Fruit fly (Drosophila melanogaster) whole organism, embryonic: Measurements from ENCODE around the gene Sodh2.
A peak's percentile ranks its signal among the peaks of the same experiment; 100 is the strongest.

Experiments used
- Bdp1 ChIP-seq: fragments of 200-800 bp; sonication (Bioruptor generic); optimal IDR thresholded peaks from 3 replicates; lab custom pipeline; 2016; ENCODE audit warnings: missing biosample characterization, missing genetic modification characterization
- CG10274 ChIP-seq: fragments of 200-800 bp; sonication (Bioruptor generic); optimal IDR thresholded peaks from 3 replicates; lab custom pipeline; 2017; ENCODE audit warnings: missing biosample characterization, mild to moderate bottlenecking, missing genetic modification characterization
- CG12659 ChIP-seq: fragments of 200-800 bp; sonication (Bioruptor generic); optimal IDR thresholded peaks from 3 replicates; lab custom pipeline; 2017; ENCODE audit warnings: mild to moderate bottlenecking, missing biosample characterization, missing genetic modification reagents, missing genetic modification characterization
- CG12942 ChIP-seq: fragments of 200-800 bp; sonication (Bioruptor generic); optimal IDR thresholded peaks from 3 replicates; lab custom pipeline; 2016; ENCODE audit warnings: missing biosample characterization, missing genetic modification characterization
- CG14710 ChIP-seq: fragments of 200-800 bp; sonication (Bioruptor generic); optimal IDR thresholded peaks from 3 replicates; lab custom pipeline; 2019; ENCODE audit warnings: missing biosample characterization, mild to moderate bottlenecking, missing genetic modification characterization, moderate library complexity
- CG15073 ChIP-seq: fragments of 200-800 bp; sonication (Bioruptor generic); optimal IDR thresholded peaks from 2 replicates; lab custom pipeline; 2016; ENCODE audit warnings: missing biosample characterization, missing genetic modification characterization
- CG1529 ChIP-seq: fragments of 200-800 bp; sonication (Bioruptor generic); optimal IDR thresholded peaks from 3 replicates; lab custom pipeline; 2018; ENCODE audit warnings: missing biosample characterization, missing genetic modification characterization
- CG17802 ChIP-seq: fragments of 200-800 bp; sonication (Bioruptor generic); optimal IDR thresholded peaks from 2 replicates; lab custom pipeline; 2018; ENCODE audit warnings: missing biosample characterization, mild to moderate bottlenecking, missing genetic modification characterization, moderate library complexity
- CG18599 ChIP-seq: fragments of 200-800 bp; sonication (Bioruptor generic); optimal IDR thresholded peaks from 3 replicates; lab custom pipeline; 2017; ENCODE audit warnings: missing biosample characterization, missing genetic modification characterization, mild to moderate bottlenecking, moderate library complexity, missing genetic modification reagents
- CG18619 ChIP-seq: fragments of 200-800 bp; sonication (Bioruptor generic); optimal IDR thresholded peaks from 3 replicates; lab custom pipeline; 2017; ENCODE audit warnings: missing biosample characterization, mild to moderate bottlenecking, missing genetic modification characterization
- CG2875 ChIP-seq: fragments of 200-800 bp; sonication (Bioruptor generic); optimal IDR thresholded peaks from 2 replicates; lab custom pipeline; 2017; ENCODE audit warnings: missing biosample characterization, mild to moderate bottlenecking, missing genetic modification characterization, missing genetic modification reagents
- CG3163 ChIP-seq: fragments of 200-800 bp; sonication (Bioruptor generic); optimal IDR thresholded peaks from 3 replicates; lab custom pipeline; 2016; ENCODE audit warnings: missing biosample characterization, missing genetic modification characterization
- CG3407 ChIP-seq: fragments of 200-800 bp; sonication (Bioruptor generic); optimal IDR thresholded peaks from 2 replicates; lab custom pipeline; 2018; ENCODE audit warnings: missing biosample characterization, mild to moderate bottlenecking, missing genetic modification characterization
- CG3838 ChIP-seq: fragments of 200-800 bp; sonication (Bioruptor generic); optimal IDR thresholded peaks from 3 replicates; lab custom pipeline; 2016; ENCODE audit warnings: missing biosample characterization, missing genetic modification characterization
- CG4360 ChIP-seq: fragments of 200-800 bp; sonication (Bioruptor generic); IDR thresholded peaks from 2 replicates; pipeline ENCODE4 v1.3.6; 2022; ENCODE audit warnings: missing biosample characterization, missing genetic modification characterization
- CG5953 ChIP-seq: fragments of 200-800 bp; sonication (Bioruptor generic); IDR thresholded peaks from 2 replicates; pipeline ENCODE4 v1.3.6; 2022; ENCODE audit warnings: missing biosample characterization, missing genetic modification characterization
- CG9437 ChIP-seq: fragments of 200-800 bp; sonication (Bioruptor generic); optimal IDR thresholded peaks from 2 replicates; lab custom pipeline; 2018; ENCODE audit warnings: missing biosample characterization, mild to moderate bottlenecking, missing genetic modification characterization
- CG9727 ChIP-seq: fragments of 200-800 bp; sonication (Bioruptor generic); optimal IDR thresholded peaks from 3 replicates; lab custom pipeline; 2017; ENCODE audit warnings: missing biosample characterization, mild to moderate bottlenecking, missing genetic modification characterization
- Deaf1 ChIP-seq: fragments of 200-800 bp; optimal IDR thresholded peaks from 3 replicates; lab custom pipeline; 2019; ENCODE audit warnings: missing biosample characterization, mild to moderate bottlenecking, missing genetic modification characterization, moderate library complexity
- HLHmδ ChIP-seq: fragments of 200-800 bp; sonication (Bioruptor generic); optimal IDR thresholded peaks from 2 replicates; lab custom pipeline; 2018; ENCODE audit warnings: missing biosample characterization, mild to moderate bottlenecking, missing genetic modification characterization, moderate library complexity
- Hr51 ChIP-seq, 2 experiments: fragments of 200-800 bp; sonication (Bioruptor generic); optimal IDR thresholded peaks; 2 replicates in 1 of 2; 3 replicates in 1 of 2; lab custom pipeline; 2016 to 2018; ENCODE audit warnings: missing biosample characterization in 2 of 2, missing genetic modification characterization in 2 of 2, mild to moderate bottlenecking in 1 of 2, moderate library complexity in 1 of 2
- Hsf ChIP-seq: fragments of 200-800 bp; sonication (Bioruptor generic); optimal IDR thresholded peaks from 3 replicates; lab custom pipeline; 2016; ENCODE audit warnings: missing biosample characterization, missing genetic modification characterization
- Med ChIP-seq: fragments of 200-800 bp; sonication (Bioruptor generic); peaks from one replicate; lab custom pipeline; 2016; ENCODE audit warnings: missing biosample characterization, missing genetic modification characterization, mild to moderate bottlenecking, inconsistent platforms, moderate library complexity
- Myb ChIP-seq: fragments of 200-800 bp; sonication (Bioruptor generic); optimal IDR thresholded peaks from 2 replicates; lab custom pipeline; 2016; ENCODE audit warnings: missing biosample characterization, missing genetic modification characterization
- Rfx ChIP-seq: fragments of 200-800 bp; sonication (Bioruptor generic); IDR thresholded peaks from 2 replicates; pipeline ENCODE4 v1.3.6; 2022; ENCODE audit warnings: missing biosample characterization, missing genetic modification characterization
- Sox102F ChIP-seq: fragments of 200-800 bp; sonication (Bioruptor generic); optimal IDR thresholded peaks from 2 replicates; lab custom pipeline; 2018; ENCODE audit warnings: missing biosample characterization, mild to moderate bottlenecking, missing genetic modification characterization, moderate library complexity
- Xbp1 ChIP-seq: fragments of 200-800 bp; sonication (Bioruptor generic); optimal IDR thresholded peaks from 3 replicates; lab custom pipeline; 2016; ENCODE audit warnings: missing biosample characterization, mild to moderate bottlenecking, missing genetic modification characterization
- Xrp1 ChIP-seq: fragments of 200-800 bp; sonication (Bioruptor generic); IDR thresholded peaks from 2 replicates; pipeline ENCODE4 v1.3.6; 2022; ENCODE audit warnings: missing biosample characterization, missing genetic modification characterization
- ase ChIP-seq: fragments of 200-800 bp; sonication (Bioruptor generic); IDR thresholded peaks from 3 replicates; pipeline ENCODE4 v1.3.6; 2022; ENCODE audit warnings: missing biosample characterization, missing genetic modification characterization
- bbx ChIP-seq: fragments of 200-800 bp; sonication (Bioruptor generic); IDR thresholded peaks from 2 replicates; pipeline ENCODE4 v1.3.6; 2022; ENCODE audit warnings: missing biosample characterization, missing genetic modification characterization; ENCODE audit not compliant: partially characterized antibody
- br ChIP-seq: fragments of >200 bp; optimal IDR thresholded peaks from 2 replicates; lab custom pipeline; 2017
- chinmo ChIP-seq: fragments of 200-800 bp; sonication (Bioruptor generic); IDR thresholded peaks from 4 replicates; pipeline ENCODE4 v1.3.6; 2022; ENCODE audit warnings: missing biosample characterization, missing genetic modification characterization; ENCODE audit not compliant: partially characterized antibody
- dm ChIP-seq: fragments of 200-800 bp; sonication (Bioruptor generic); optimal IDR thresholded peaks from 3 replicates; lab custom pipeline; 2016; ENCODE audit warnings: missing biosample characterization, missing genetic modification characterization
- hbn ChIP-seq: fragments of 200-800 bp; sonication (Bioruptor generic); IDR thresholded peaks from 2 replicates; pipeline ENCODE4 v1.3.6; 2022; ENCODE audit warnings: missing biosample characterization, missing genetic modification characterization; ENCODE audit not compliant: partially characterized antibody
- kni ChIP-seq: fragments of 200-800 bp; sonication (Bioruptor generic); optimal IDR thresholded peaks from 3 replicates; lab custom pipeline; 2017; ENCODE audit warnings: mild to moderate bottlenecking, missing biosample characterization, missing genetic modification reagents, missing genetic modification characterization
- lilli ChIP-seq: fragments of 200-800 bp; sonication (Bioruptor generic); optimal IDR thresholded peaks from 3 replicates; lab custom pipeline; 2016; ENCODE audit warnings: missing biosample characterization, missing genetic modification characterization
- lov ChIP-seq, 2 experiments: fragments of 200-800 bp in 1 of 2; fragments of >200 bp in 1 of 2; sonication (Bioruptor generic) in 1 of 2; IDR thresholded peaks in 1 of 2; optimal IDR thresholded peaks in 1 of 2; 2 replicates in 1 of 2; 3 replicates in 1 of 2; pipeline versions ENCODE4 v1.3.6 to Lab custom; 2017 to 2022; ENCODE audit warnings: missing biosample characterization in 1 of 2, missing genetic modification characterization in 1 of 2
- maf-S ChIP-seq: fragments of 200-800 bp; sonication (Bioruptor generic); optimal IDR thresholded peaks from 2 replicates; lab custom pipeline; 2016; ENCODE audit warnings: missing biosample characterization, missing genetic modification characterization
- oc ChIP-seq: fragments of 200-800 bp; sonication (Bioruptor generic); optimal IDR thresholded peaks from 2 replicates; lab custom pipeline; 2018; ENCODE audit warnings: missing biosample characterization, mild to moderate bottlenecking, missing genetic modification characterization, moderate library complexity
- pb ChIP-seq: fragments of 200-800 bp; sonication (Bioruptor generic); optimal IDR thresholded peaks from 3 replicates; lab custom pipeline; 2016; ENCODE audit warnings: missing biosample characterization, missing genetic modification characterization
- pho ChIP-seq: fragments of 200-800 bp; sonication (Bioruptor generic); optimal IDR thresholded peaks from 2 replicates; lab custom pipeline; 2016; ENCODE audit warnings: missing biosample characterization, missing genetic modification characterization
- pros ChIP-seq: fragments of 200-800 bp; sonication (Bioruptor generic); optimal IDR thresholded peaks from 3 replicates; lab custom pipeline; 2019; ENCODE audit warnings: missing biosample characterization, mild to moderate bottlenecking, missing genetic modification characterization, moderate library complexity
- row ChIP-seq: fragments of 200-800 bp; sonication (Bioruptor generic); IDR thresholded peaks from 3 replicates; pipeline ENCODE4 v1.3.6; 2022; ENCODE audit warnings: missing biosample characterization, missing genetic modification characterization
- salm ChIP-seq: fragments of 200-800 bp; sonication (Bioruptor generic); optimal IDR thresholded peaks from 2 replicates; lab custom pipeline; 2018; ENCODE audit warnings: missing biosample characterization, mild to moderate bottlenecking, missing genetic modification characterization
- sens ChIP-seq: fragments of 200-800 bp; sonication (Bioruptor generic); peaks from one replicate; lab custom pipeline; 2016; ENCODE audit warnings: missing biosample characterization, missing genetic modification characterization
- stwl ChIP-seq: fragments of 200-800 bp; sonication (Bioruptor generic); optimal IDR thresholded peaks from 3 replicates; lab custom pipeline; 2018; ENCODE audit warnings: missing biosample characterization, mild to moderate bottlenecking, missing genetic modification characterization, moderate library complexity
- trem ChIP-seq: fragments of 200-800 bp; optimal IDR thresholded peaks from 3 replicates; lab custom pipeline; 2019; ENCODE audit warnings: missing biosample characterization, mild to moderate bottlenecking, missing genetic modification characterization, moderate library complexity
- vnd ChIP-seq: fragments of 200-800 bp; sonication (Bioruptor generic); IDR thresholded peaks from 3 replicates; pipeline ENCODE4 v1.3.6; 2022; ENCODE audit warnings: missing biosample characterization, missing genetic modification characterization; ENCODE audit not compliant: partially characterized antibody
- zfh1 ChIP-seq: fragments of 200-800 bp; sonication (Bioruptor generic); IDR thresholded peaks from 3 replicates; pipeline ENCODE4 v1.3.6; 2022; ENCODE audit warnings: missing biosample characterization, missing genetic modification characterization

Gene Sodh2

DNA sequence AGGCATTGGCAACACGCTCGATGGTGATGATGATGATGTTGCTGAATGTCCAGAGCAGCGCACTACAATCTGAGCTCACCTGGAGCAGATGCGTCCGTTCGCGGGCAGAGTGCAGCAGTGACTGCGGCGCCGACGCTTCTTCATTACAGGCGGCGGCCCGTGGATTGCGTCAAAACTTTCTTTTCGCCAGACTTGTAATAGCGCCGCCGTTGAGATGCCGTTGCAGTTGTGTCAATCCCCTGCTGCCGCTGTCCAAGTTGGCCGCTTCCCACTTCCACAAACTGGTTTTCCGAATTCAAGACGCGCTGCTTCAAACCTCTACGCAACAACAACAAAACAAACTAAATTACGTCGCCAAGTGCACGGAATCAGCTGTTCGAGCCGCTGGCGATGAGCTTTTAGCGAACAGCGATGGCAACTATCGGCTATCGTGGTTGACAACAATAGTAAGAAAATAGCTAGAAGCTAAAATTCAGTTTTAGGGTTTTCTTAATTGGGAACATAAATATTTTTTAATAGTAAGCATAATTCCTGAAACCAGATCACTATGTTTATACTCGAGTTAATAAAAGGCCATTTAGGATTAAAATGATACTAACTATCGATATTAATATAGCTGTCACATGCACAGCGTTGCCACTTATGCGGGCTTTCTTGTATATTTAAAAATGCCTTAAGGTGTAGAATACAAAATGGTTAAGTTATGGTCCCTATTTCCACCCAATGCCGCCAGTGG, 5.8 kb downstream of the Sodh2 start, which contains the start of gene Tpc1 (continued):
- TF ChIP-seq Sox102F (peak; percentile 35), CG9437 (GFP tag; lab: Kevin White, UChicago) (peak; percentile 70), pho (GFP tag; lab: Kevin White, UChicago) (peak; percentile 55), CG2875 (GFP tag; lab: Kevin White, UChicago) (no peak), lilli (GFP tag; lab: Kevin White, UChicago) (peak; percentile 74), hbn (GFP tag; lab: Robert Waterston, UW) (peak; percentile 84), Rfx (peak; percentile 51), Myb (GFP tag; lab: Kevin White, UChicago) (peak; percentile 39), CG3163 (GFP tag; lab: Kevin White, UChicago) (peak; percentile 7), CG12659 (GFP tag; lab: Kevin White, UChicago) (peak; percentile 36), vnd (peak; percentile 79), zfh1 (GFP tag; lab: Robert Waterston, UW) (0 out of 3 replicates have a peak, but pooled peaks have one; percentile 7), maf-S (GFP tag; lab: Kevin White, UChicago) (peak; percentile 41), CG3838 (GFP tag; lab: Kevin White, UChicago) (no peak), CG3407 (GFP tag; lab: Kevin White, UChicago) (no peak), Xbp1 (GFP tag; lab: Kevin White, UChicago) (peak; percentile 57), trem (peak; percentile 67), sens (GFP tag; lab: Kevin White, UChicago) (peak; percentile 91), salm (no peak), Med (GFP tag; lab: Kevin White, UChicago) (peak; percentile 82), oc (peak; percentile 1), row (GFP tag; lab: Robert Waterston, UW) (peak; percentile 93), CG1529 (no peak), kni (GFP tag; lab: Kevin White, UChicago) (peak; percentile 59), CG18619 (GFP tag; lab: Kevin White, UChicago) (peak; percentile 25), pros (GFP tag; lab: Kevin White, UChicago) (peak; percentile 90), dm (GFP tag; lab: Kevin White, UChicago) (peak; percentile 10), CG5953 (no peak), CG15073 (no peak), CG12942 (GFP tag; lab: Kevin White, UChicago) (no peak), ase (GFP tag; lab: Robert Waterston, UW) (no peak), Hr51 (GFP tag; optimal IDR thresholded peaks at IDR 0.05; lab: Kevin White, UChicago) (peak; percentile 3 to 13), Hsf (GFP tag; lab: Kevin White, UChicago) (peak; percentile 57), CG10274 (GFP tag; lab: Kevin White, UChicago) (no peak), CG14710 (tag; lab: Kevin White, UChicago) (peak; percentile 62), stwl (tag; lab: Kevin White, UChicago) (peak; percentile 36), CG4360 (GFP tag; lab: Robert Waterston, UW) (peak; percentile 82; the same call in 1 of the 2 replicates), bbx (GFP tag; lab: Robert Waterston, UW) (peak; percentile 55), lov (optimal IDR thresholded peaks at IDR 0.05; lab: Kevin White, UChicago) (no peak), lov (GFP tag; IDR thresholded peaks at IDR 0.05; lab: Robert Waterston, UW) (0 out of 3 replicates have a peak, but pooled peaks have one; percentile 22), chinmo (GFP tag; lab: Robert Waterston, UW) (peak; percentile 96), br (lab: Kevin White, UChicago) (no peak), CG9727 (no peak), HLHmδ (GFP tag; lab: Kevin White, UChicago) (peak; percentile 36), CG17802 (tag; lab: Kevin White, UChicago) (no peak), Bdp1 (GFP tag; lab: Kevin White, UChicago) (peak; percentile 37), Xrp1 (GFP tag; lab: Robert Waterston, UW) (no peak), CG18599 (GFP tag; lab: Kevin White, UChicago) (peak; percentile 8), pb (GFP tag; lab: Kevin White, UChicago) (no peak), Deaf1 (tag; lab: Kevin White, UChicago) (no peak)
